Fruit fly (Drosophila melanogaster): Measurements from ENCODE around the gene Ets21C.

Gene Ets21C

dm6 chr2L:523165-523835 lies 29.4 kb downstream of the Ets21C start (continued):
- peak in 1 of 2 experiments; percentile 39 for TF ChIP-seq bsh (GFP tag; optimal IDR thresholded peaks at IDR 0.05)
- no peak for TF ChIP-seq CG11696 (GFP tag; IDR thresholded peaks at IDR 0.05)
- TF ChIP-seq E2f1 (GFP tag; IDR thresholded peaks at IDR 0.05): 0 out of 2 replicates have a peak, but pooled peaks have one; percentile 18
- TF ChIP-seq grn (GFP tag; optimal IDR thresholded peaks at IDR 0.05): peak; percentile 100
- TF ChIP-seq Aef1 (GFP tag; IDR thresholded peaks at IDR 0.05): no peak
- no peak for TF ChIP-seq CG4707 (GFP tag; optimal IDR thresholded peaks at IDR 0.05)
- TF ChIP-seq Sry-δ (GFP tag; optimal IDR thresholded peaks at IDR 0.05): no peak
- TF ChIP-seq ewg (GFP tag; optimal IDR thresholded peaks at IDR 0.05): peak; percentile 53
- TF ChIP-seq prd (optimal IDR thresholded peaks at IDR 0.05): no peak
- 0 out of 3 replicates have a peak, but pooled peaks have one; percentile 25 for TF ChIP-seq prd (GFP tag; IDR thresholded peaks at IDR 0.05)
- no peak for TF ChIP-seq run (tag; optimal IDR thresholded peaks at IDR 0.05)
- TF ChIP-seq Mad (GFP tag; optimal IDR thresholded peaks at IDR 0.05): no peak
- no peak for TF ChIP-seq CG2202 (tag; optimal IDR thresholded peaks at IDR 0.05)
- no peak for TF ChIP-seq corto (GFP tag; optimal IDR thresholded peaks at IDR 0.05)
- no peak for TF ChIP-seq Six4 (GFP tag; optimal IDR thresholded peaks at IDR 0.05)
- peak; percentile 36 for TF ChIP-seq bigmax (GFP tag; optimal IDR thresholded peaks at IDR 0.05)
- 0 out of 2 replicates have a peak, but pooled peaks have one; percentile 12 for TF ChIP-seq Ada2b (GFP tag; IDR thresholded peaks at IDR 0.05)
- TF ChIP-seq CG3407 (GFP tag; optimal IDR thresholded peaks at IDR 0.05): peak; percentile 27
- TF ChIP-seq CG7745 (tag; optimal IDR thresholded peaks at IDR 0.05): peak; percentile 28
- TF ChIP-seq Side (GFP tag; optimal IDR thresholded peaks at IDR 0.05): peak; percentile 32
- TF ChIP-seq Ssrp (tag; optimal IDR thresholded peaks at IDR 0.05): no peak
- TF ChIP-seq nerfin-2 (GFP tag; IDR thresholded peaks at IDR 0.05; ENCODE audit: partially characterized antibody): peak; percentile 32; the same call in 1 of the 2 replicates
- TF ChIP-seq crc (GFP tag; optimal IDR thresholded peaks at IDR 0.05): no peak
- TF ChIP-seq CG3847 (GFP tag; IDR thresholded peaks at IDR 0.05): 0 out of 2 replicates have a peak, but pooled peaks have one; percentile 20
- TF ChIP-seq CG3281 (GFP tag; optimal IDR thresholded peaks at IDR 0.05): peak; percentile 50
- TF ChIP-seq CG12769 (tag; optimal IDR thresholded peaks at IDR 0.05): peak; percentile 98
- no peak for TF ChIP-seq jigr1 (GFP tag; IDR thresholded peaks at IDR 0.05)
- no peak for TF ChIP-seq slou (GFP tag; optimal IDR thresholded peaks at IDR 0.05)
- no peak for TF ChIP-seq repo (GFP tag; optimal IDR thresholded peaks at IDR 0.05)
- TF ChIP-seq CG18011 (GFP tag; optimal IDR thresholded peaks at IDR 0.05): peak; percentile 13
- TF ChIP-seq gce (GFP tag; IDR thresholded peaks at IDR 0.05): no peak; the same call in 2 of the 3 replicates
- no peak for TF ChIP-seq Oaz (GFP tag; IDR thresholded peaks at IDR 0.05)
- 0 out of 2 replicates have a peak, but pooled peaks have one; percentile 8 for TF ChIP-seq GATAe (GFP tag; conservative IDR thresholded peaks at IDR 0.05)
- TF ChIP-seq MTF-1 (GFP tag; optimal IDR thresholded peaks at IDR 0.05; ENCODE audit: borderline replicate concordance): peak; percentile 60
- TF ChIP-seq CG8089 (GFP tag; optimal IDR thresholded peaks at IDR 0.05): no peak
- no peak for TF ChIP-seq Eip74EF (GFP tag; optimal IDR thresholded peaks at IDR 0.05)
- TF ChIP-seq CG8765 (GFP tag; IDR thresholded peaks at IDR 0.05): peak; percentile 32; the same call in 1 of the 2 replicates
- TF ChIP-seq Xrp1 (GFP tag; IDR thresholded peaks at IDR 0.05): peak; percentile 58
- no peak for TF ChIP-seq CG17568 (GFP tag; optimal IDR thresholded peaks at IDR 0.05)
- peak; percentile 40 for TF ChIP-seq Antp (GFP tag; optimal IDR thresholded peaks at IDR 0.05)
- TF ChIP-seq CG13287 (GFP tag; IDR thresholded peaks at IDR 0.05; ENCODE audit: partially characterized antibody): peak; percentile 74
- TF ChIP-seq Hr51 (GFP tag; optimal IDR thresholded peaks at IDR 0.05): peak in 1 of 2 experiments; percentile 13
- no peak for TF ChIP-seq Hsf (GFP tag; optimal IDR thresholded peaks at IDR 0.05)
- no peak for TF ChIP-seq Gsc (GFP tag; IDR thresholded peaks at IDR 0.05)
- no peak for TF ChIP-seq esg (GFP tag; conservative IDR thresholded peaks at IDR 0.05)
- no peak for TF ChIP-seq CG6654 (GFP tag; optimal IDR thresholded peaks at IDR 0.05)
- peak; percentile 28; the same call in 1 of the 2 replicates for TF ChIP-seq CG1024 (GFP tag; IDR thresholded peaks at IDR 0.05)
- no peak for TF ChIP-seq bowl (GFP tag; IDR thresholded peaks at IDR 0.05)
- no peak for TF ChIP-seq Lhr (GFP tag; optimal IDR thresholded peaks at IDR 0.05)

All from whole organism, embryonic.